Worm (Caenorhabditis elegans): ENCODE measurements around the gene col-2.
A peak's percentile ranks its signal among the peaks of the same experiment; 100 is the strongest.

The col-2 gene

DNA sequence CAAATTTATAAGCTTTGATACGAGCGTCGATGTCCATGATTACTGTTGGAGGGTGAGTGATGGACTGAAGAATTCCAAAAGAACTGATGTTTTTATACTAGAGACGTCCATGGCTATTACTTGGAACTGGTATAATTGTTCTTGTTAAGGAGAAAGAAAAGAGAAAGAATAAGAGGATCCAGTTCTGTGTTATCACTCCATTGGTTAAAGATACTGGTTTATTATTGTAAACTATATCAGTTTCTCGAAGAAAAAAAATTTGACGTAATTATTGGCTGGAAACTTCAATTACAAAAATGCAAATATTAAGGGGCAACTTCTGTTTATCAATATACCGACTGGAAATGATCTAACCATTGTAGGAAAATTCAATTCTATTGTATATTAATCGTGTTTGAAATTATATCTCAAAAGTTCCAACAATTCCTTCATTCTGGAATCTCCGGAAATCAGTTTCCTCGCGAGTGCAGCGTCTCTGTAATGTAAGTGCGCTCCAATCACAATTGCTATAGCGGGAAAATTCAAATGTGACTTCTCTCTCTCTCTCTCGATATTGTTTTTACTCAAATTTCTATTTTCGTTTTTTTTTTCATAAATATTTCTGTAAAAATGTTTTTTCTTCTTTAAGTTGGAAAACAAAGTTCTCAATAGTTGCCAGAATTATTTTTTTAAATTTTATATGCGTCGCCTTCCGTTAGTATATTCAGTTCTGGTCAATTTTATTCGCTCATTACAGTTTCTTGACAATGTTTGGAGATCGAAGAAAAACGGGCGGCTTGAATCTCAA is at the start of gene col-2, which contains the start of gene ndc-80:
Gene col-2, minus strand, starts transcription at position 51 of the 787 bp plus-strand sequence.
Gene ndc-80, plus strand, starts transcription at position 737 of the 787 bp plus-strand sequence.
- TF ChIP-seq ztf-29 (GFP tag; IDR thresholded peaks at IDR 0.05) (no peak), flt-1 (GFP tag; IDR thresholded peaks at IDR 0.05) (peak; percentile 61; the same call in 1 of the 2 replicates)

DNA sequence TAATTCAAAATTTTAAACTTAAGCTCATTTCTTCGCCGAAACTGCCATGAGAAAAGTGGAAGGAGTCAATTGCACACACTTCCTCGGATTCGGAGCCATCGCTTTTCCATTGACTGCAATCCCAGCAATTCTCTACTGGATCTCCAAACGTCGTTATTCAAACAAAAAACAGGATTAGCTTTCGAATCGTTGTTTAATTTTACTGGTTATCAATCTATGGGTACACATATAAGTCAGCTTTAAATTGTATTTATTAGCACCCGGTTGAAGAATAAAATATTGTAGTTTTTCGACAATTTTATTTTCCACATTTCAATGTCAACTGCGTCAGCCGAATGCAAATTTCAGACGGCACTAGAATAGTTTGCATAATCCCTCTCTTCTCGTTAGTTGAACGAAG is 44.7 kb upstream of the col-2 start, which contains the start of gene glt-3:
Gene glt-3, plus strand, starts transcription at position 301 of the 400 bp plus-strand sequence.
- TF ChIP-seq klf-2 (GFP tag; conservative IDR thresholded peaks at IDR 0.05) (no peak), med-1 (GFP tag; optimal IDR thresholded peaks at IDR 0.05; ENCODE audit: insufficient read depth) (no peak)

DNA sequence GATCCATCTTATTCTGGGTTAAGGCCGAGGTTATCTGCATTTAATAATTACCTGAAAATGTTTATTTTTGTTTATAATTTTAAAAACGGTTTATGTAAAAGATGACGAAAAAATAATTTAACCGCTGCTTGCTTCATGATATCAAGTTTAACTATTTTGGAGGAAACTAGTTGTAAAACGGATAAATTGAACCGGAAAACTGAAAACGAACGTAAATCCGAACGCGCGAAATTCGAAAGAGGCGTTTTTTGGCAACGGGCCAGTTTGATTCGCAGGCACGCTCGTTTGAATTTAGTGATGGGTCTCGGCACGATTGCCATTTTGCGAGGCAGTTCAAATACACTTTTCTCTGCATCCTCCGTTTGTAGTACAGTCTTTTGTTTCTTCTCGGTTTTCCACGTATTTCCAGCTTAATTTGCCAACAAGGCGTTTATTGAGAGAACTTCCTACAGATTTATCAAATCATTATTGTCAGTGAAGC is 43.7 kb upstream of the col-2 start, which contains the start of the genes gtbp-1 and K08F4.3:
Gene gtbp-1, minus strand, starts transcription at position 51 of the 481 bp plus-strand sequence.
Gene K08F4.3, plus strand, starts transcription at position 352 of the 481 bp plus-strand sequence.
- TF ChIP-seq ztf-23 (GFP tag; IDR thresholded peaks at IDR 0.05) (peak; percentile 50; the same call in 1 of the 2 replicates), T22C8.4 (GFP tag; IDR thresholded peaks at IDR 0.05) (no peak)

DNA sequence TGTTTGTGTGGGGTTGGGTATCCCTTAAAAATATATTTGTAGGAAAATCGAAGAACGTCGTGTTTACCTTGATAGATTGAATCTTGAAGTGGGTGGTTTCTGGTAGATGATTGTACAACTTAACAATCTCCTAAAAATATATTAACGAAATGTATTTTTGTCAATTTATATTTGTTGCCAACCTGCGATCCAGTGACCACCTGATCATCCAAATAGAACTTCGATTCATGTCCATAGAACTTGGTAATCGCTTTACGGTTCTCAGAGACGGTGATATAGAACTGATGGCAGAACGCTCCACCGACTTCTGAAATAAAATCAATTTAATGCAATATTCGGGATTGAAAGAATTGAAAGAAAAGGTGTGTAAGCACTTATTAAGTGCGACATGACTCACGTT is 43.2 kb upstream of the col-2 start:
- no peak for TF ChIP-seq cog-1 (tag; optimal IDR thresholded peaks at IDR 0.05)
- no peak for TF ChIP-seq ztf-23 (GFP tag; IDR thresholded peaks at IDR 0.05)
- no peak for TF ChIP-seq klf-2 (GFP tag; conservative IDR thresholded peaks at IDR 0.05)
- no peak for TF ChIP-seq tab-1 (GFP tag; IDR thresholded peaks at IDR 0.05)
- TF ChIP-seq ref-1 (GFP tag; conservative IDR thresholded peaks at IDR 0.05): no peak
- no peak for TF ChIP-seq med-1 (GFP tag; optimal IDR thresholded peaks at IDR 0.05; ENCODE audit: insufficient read depth)
- TF ChIP-seq flt-1 (GFP tag; IDR thresholded peaks at IDR 0.05): no peak
- no peak for TF ChIP-seq ztf-29 (GFP tag; IDR thresholded peaks at IDR 0.05)
- TF ChIP-seq T22C8.4 (GFP tag; IDR thresholded peaks at IDR 0.05): no peak

DNA sequence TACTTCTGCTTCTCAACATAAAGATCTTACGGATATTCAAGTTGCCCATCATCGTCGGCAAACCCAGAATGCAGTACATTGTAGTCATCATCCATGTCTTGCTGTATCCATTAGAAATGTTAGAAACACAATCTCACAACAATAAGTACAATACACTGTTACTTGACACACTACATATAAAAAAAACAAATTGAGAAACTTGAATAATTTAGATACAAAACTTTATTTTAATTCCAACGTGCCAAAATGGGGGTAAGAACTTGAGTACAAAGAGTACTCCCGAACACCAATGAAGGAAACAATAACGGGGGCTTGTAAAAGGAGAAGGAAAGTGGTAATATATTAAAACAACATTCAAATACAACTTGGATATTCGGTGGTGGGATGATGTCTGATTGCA is 41.3 kb upstream of the col-2 start, which contains the start of gene ctf-18:
Gene ctf-18, minus strand, starts transcription at position 101 of the 400 bp plus-strand sequence.
- TF ChIP-seq T22C8.4 (GFP tag; IDR thresholded peaks at IDR 0.05) (no peak), med-1 (GFP tag; optimal IDR thresholded peaks at IDR 0.05; ENCODE audit: insufficient read depth) (no peak)

DNA sequence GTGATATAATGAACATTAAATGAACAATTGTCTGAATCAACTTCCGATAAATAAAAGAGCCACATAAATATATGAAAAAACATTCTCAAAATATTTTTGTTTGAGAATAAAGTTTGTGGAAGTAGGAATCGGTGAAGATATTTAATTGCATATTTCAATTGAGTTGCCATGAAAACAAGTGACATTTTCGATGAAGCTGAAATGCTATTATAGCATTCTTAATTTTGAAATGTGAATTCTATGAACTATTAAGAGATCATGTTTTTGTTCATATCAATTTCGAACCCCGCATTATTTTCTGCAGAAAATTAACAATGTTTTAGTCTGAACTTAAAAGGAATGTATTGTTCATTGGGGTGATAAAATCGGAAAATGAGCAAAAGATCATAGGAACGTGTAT is 37.0 kb upstream of the col-2 start, which contains the start of gene irld-21:
Gene irld-21, minus strand, starts transcription at position 101 of the 400 bp plus-strand sequence.
- no peak for TF ChIP-seq T22C8.4 (GFP tag; IDR thresholded peaks at IDR 0.05)
- no peak for TF ChIP-seq med-1 (GFP tag; optimal IDR thresholded peaks at IDR 0.05; ENCODE audit: insufficient read depth)
- TF ChIP-seq ztf-29 (GFP tag; IDR thresholded peaks at IDR 0.05): no peak
- no peak for TF ChIP-seq flt-1 (GFP tag; IDR thresholded peaks at IDR 0.05)
- TF ChIP-seq cog-1 (tag; optimal IDR thresholded peaks at IDR 0.05): no peak
- TF ChIP-seq tab-1 (GFP tag; IDR thresholded peaks at IDR 0.05): no peak

DNA sequence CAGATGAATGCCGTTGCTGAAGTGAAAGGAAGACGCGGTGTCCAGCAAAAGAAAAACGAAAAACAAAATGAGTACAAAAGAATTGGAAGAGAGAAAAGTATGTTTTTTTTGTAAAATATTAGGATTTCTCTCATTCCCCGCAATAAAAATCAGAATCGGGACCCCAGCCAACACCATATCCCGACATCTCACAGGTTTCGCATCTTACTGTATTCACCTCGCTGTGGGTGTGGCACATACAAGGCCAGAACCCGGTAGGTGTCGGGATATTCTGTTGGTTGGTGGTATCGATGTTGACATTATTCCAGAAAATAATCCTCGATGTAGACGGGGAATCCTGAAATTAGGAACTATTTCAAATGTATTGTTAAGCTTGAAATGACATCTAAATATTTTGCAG is 31.5 kb upstream of the col-2 start:
- TF ChIP-seq T22C8.4 (GFP tag; IDR thresholded peaks at IDR 0.05) (no peak), tab-1 (GFP tag; IDR thresholded peaks at IDR 0.05) (no peak), ztf-29 (GFP tag; IDR thresholded peaks at IDR 0.05) (no peak), med-1 (GFP tag; optimal IDR thresholded peaks at IDR 0.05; ENCODE audit: insufficient read depth) (no peak), cog-1 (tag; optimal IDR thresholded peaks at IDR 0.05) (no peak), ref-1 (GFP tag; conservative IDR thresholded peaks at IDR 0.05) (no peak), flt-1 (GFP tag; IDR thresholded peaks at IDR 0.05) (no peak), ztf-23 (GFP tag; IDR thresholded peaks at IDR 0.05) (no peak), klf-2 (GFP tag; conservative IDR thresholded peaks at IDR 0.05) (no peak)

DNA sequence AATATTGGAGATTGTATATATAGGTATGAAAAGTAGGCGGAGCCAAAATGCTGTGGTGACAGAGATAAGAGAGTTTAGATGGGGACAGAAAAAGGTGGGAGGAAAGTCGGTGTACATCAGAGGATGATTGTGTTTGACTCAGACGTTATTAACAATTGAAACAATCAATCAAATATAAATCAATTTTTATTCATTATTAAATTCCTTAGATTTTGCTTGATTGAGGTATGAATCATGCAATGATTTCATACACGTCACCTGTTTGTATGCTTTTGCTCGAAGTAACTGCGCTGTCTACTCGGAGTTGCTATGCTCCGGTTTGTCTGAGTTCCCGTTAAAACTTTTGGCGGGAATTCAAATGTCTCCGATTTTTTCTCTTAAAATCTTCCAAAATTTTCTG is 29.9 kb upstream of the col-2 start, which contains the start of gene C04G2.10:
Gene C04G2.10, plus strand, starts transcription at position 301 of the 400 bp plus-strand sequence.
- TF ChIP-seq T22C8.4 (GFP tag; IDR thresholded peaks at IDR 0.05): no peak
- no peak for TF ChIP-seq flt-1 (GFP tag; IDR thresholded peaks at IDR 0.05)
- TF ChIP-seq klf-2 (GFP tag; conservative IDR thresholded peaks at IDR 0.05): no peak
- no peak for TF ChIP-seq med-1 (GFP tag; optimal IDR thresholded peaks at IDR 0.05; ENCODE audit: insufficient read depth)
- TF ChIP-seq ref-1 (GFP tag; conservative IDR thresholded peaks at IDR 0.05): no peak
- no peak for TF ChIP-seq ztf-23 (GFP tag; IDR thresholded peaks at IDR 0.05)

DNA sequence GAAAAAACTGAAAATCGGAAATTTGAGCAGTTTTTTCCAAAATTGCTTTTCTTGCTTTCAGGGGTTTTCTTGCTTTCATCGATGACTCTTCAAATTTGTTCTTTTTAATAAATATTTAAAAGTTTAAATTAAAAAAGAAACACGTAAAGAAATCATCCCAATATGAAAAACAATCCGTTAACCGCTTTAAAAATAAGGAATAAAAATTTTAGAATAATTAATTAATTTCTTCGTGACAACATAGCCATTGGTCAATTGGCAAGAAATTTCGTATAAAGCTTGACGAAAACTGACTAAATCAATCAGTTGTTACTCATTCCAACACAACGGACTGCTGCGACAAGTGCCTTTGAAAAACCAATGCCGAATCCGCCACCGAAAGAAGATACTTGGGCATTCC is 27.3 kb upstream of the col-2 start, which contains the start of gene nsph-3.2:
Gene nsph-3.2, plus strand, starts transcription at position 301 of the 400 bp plus-strand sequence.
- TF ChIP-seq ztf-23 (GFP tag; IDR thresholded peaks at IDR 0.05): no peak
- no peak for TF ChIP-seq ztf-29 (GFP tag; IDR thresholded peaks at IDR 0.05)
- TF ChIP-seq tab-1 (GFP tag; IDR thresholded peaks at IDR 0.05): no peak
- no peak for TF ChIP-seq cog-1 (tag; optimal IDR thresholded peaks at IDR 0.05)

DNA sequence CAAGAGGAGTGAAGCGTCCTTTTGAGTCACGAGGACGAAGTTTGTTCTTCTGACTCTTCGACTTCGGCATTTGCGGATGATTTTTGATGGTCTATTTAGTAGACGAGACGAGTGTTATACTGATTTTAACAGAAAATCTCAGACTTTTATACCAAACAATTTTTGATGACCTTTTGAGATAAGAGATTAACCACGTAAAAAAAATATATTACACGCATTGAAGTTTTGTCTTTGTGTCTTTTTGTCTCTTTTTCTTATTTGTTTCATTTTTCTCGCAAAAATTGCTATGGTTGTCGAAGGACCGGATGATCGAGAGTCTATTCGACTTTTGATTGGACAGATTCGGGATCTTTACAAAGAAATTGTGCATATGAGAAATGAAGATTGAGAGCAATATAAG is 26.2 kb upstream of the col-2 start, which contains the start of gene spch-1:
Gene spch-1, minus strand, starts transcription at position 101 of the 400 bp plus-strand sequence.
- TF ChIP-seq tab-1 (GFP tag; IDR thresholded peaks at IDR 0.05): no peak

DNA sequence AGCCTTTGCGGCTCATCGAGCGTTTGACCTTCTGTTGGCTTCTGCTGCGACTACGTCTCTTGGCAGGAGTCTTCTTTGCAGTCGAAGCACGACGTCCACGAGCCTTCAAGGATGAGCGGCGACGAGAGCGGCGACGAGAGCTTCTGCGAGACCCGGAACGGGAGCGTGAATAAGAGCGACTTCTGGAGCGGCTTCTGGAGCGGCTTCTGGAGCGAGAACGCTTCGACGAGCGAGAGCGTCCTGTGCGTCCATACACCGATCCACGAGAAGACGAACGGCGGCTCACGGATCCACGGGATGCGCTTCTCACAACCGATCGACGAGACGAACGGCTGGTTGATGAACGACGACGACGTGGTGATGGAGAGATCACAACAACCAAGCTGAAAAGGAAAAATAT is 25.6 kb upstream of the col-2 start:
- TF ChIP-seq ref-1 (GFP tag; conservative IDR thresholded peaks at IDR 0.05): no peak
- TF ChIP-seq T22C8.4 (GFP tag; IDR thresholded peaks at IDR 0.05): no peak
- no peak for TF ChIP-seq med-1 (GFP tag; optimal IDR thresholded peaks at IDR 0.05; ENCODE audit: insufficient read depth)
- TF ChIP-seq ztf-29 (GFP tag; IDR thresholded peaks at IDR 0.05): no peak
- TF ChIP-seq ztf-23 (GFP tag; IDR thresholded peaks at IDR 0.05): no peak
- TF ChIP-seq klf-2 (GFP tag; conservative IDR thresholded peaks at IDR 0.05): no peak
- no peak for TF ChIP-seq flt-1 (GFP tag; IDR thresholded peaks at IDR 0.05)
- no peak for TF ChIP-seq cog-1 (tag; optimal IDR thresholded peaks at IDR 0.05)
- no peak for TF ChIP-seq tab-1 (GFP tag; IDR thresholded peaks at IDR 0.05)
